Worm (Caenorhabditis elegans) whole organism, L1 larva: ENCODE results near the gene sptl-1.
A peak's percentile ranks its signal among the peaks of the same experiment; 100 is the strongest.

ENCODE experiments used
- jun-1 ChIP-seq: fragments of 150-350 bp; optimal IDR thresholded peaks from 2 replicates; lab custom pipeline; 2014; ENCODE audit warnings: missing biosample characterization, missing genetic modification reagents, missing genetic modification characterization
- lin-39 ChIP-seq: fragments of 150-350 bp; optimal IDR thresholded peaks from 2 replicates; lab custom pipeline; 2014; ENCODE audit warnings: missing biosample characterization, missing genetic modification reagents, missing genetic modification characterization
- lir-3 ChIP-seq: sonication (generic microtip); optimal IDR thresholded peaks from 2 replicates; lab custom pipeline; 2016; ENCODE audit warnings: mild to moderate bottlenecking, missing genetic modification characterization, moderate library complexity, missing compliant biosample characterization; ENCODE audit not compliant: poor library complexity
- sptf-1 ChIP-seq: fragments of 150-350 bp; optimal IDR thresholded peaks from 2 replicates; lab custom pipeline; 2014; ENCODE audit warnings: missing biosample characterization, missing genetic modification characterization
- vab-15 ChIP-seq: sonication (generic microtip); optimal IDR thresholded peaks from 2 replicates; lab custom pipeline; 2017; ENCODE audit warnings: missing genotype, mild to moderate bottlenecking, missing genetic modification characterization, missing compliant biosample characterization

DNA sequence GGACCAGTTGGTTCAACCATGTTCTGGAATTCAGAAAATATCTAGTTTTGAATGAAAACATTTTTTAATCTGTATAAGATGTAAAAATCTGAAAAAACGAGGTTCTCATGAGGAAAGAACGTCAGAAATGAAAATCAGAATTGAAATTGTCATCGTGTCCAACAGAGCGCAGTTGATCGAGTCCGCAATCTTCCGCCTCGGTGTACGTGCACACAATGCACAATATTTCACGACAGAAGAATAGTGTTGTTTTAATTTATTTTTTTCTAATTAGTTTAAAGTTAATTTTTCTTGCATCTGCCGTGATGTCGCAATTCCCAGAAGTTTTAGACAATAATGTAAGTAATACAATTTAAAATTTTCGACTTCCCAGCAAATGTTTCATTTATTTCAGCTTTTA, 7.8 kb upstream of the sptl-1 start, which contains the start of gene nfyc-1:
- TF ChIP-seq lin-39 (tag; lab: Kevin White, UChicago) (no peak), lir-3 (peak; percentile 4), jun-1 (no peak), vab-15 (tag; lab: Kevin White, UChicago) (no peak), sptf-1 (no peak)
